Worm (Caenorhabditis elegans) whole organism, L1 larva: Measurements from ENCODE around the gene flp-4.
A peak's percentile ranks its signal among the peaks of the same experiment; 100 is the strongest.

ENCODE experiments used
- Y116A8C.19 ChIP-seq: sonication (generic microtip); optimal IDR thresholded peaks from 2 replicates; lab custom pipeline; 2016; ENCODE audit warnings: missing compliant biosample characterization, missing genetic modification characterization, borderline replicate concordance
- aha-1 ChIP-seq: fragments of 150-350 bp; optimal IDR thresholded peaks from 2 replicates; lab custom pipeline; 2014; ENCODE audit warnings: missing biosample characterization, missing genetic modification characterization
- ama-1 ChIP-seq: fragments of 150-350 bp; optimal IDR thresholded peaks from 2 replicates; lab custom pipeline; 2014
- blmp-1 ChIP-seq: fragments of 150-350 bp; optimal IDR thresholded peaks from 2 replicates; lab custom pipeline; 2014; ENCODE audit warnings: missing biosample characterization, missing genetic modification characterization
- ceh-82 ChIP-seq, 3 experiments: fragments of 150-350 bp in 1 of 3; sonication (generic microtip) in 2 of 3; optimal IDR thresholded peaks; 2 replicates each; lab custom pipeline; 2014 to 2017; ENCODE audit warnings: missing biosample characterization in 3 of 3, missing genetic modification characterization in 3 of 3
- ceh-90 ChIP-seq: sonication (generic microtip); optimal IDR thresholded peaks from 2 replicates; lab custom pipeline; 2016; ENCODE audit warnings: missing genetic modification characterization, missing compliant biosample characterization
- dpl-1 ChIP-seq, 3 experiments: fragments of 150-350 bp in 2 of 3; sonication (generic microtip) in 1 of 3; optimal IDR thresholded peaks; 2 replicates each; lab custom pipeline; 2014 to 2017; ENCODE audit warnings: missing biosample characterization in 3 of 3, missing genetic modification characterization in 3 of 3, missing genetic modification reagents in 3 of 3
- dsc-1 ChIP-seq: sonication (generic microtip); optimal IDR thresholded peaks from 2 replicates; lab custom pipeline; 2016; ENCODE audit warnings: mild to moderate bottlenecking, missing genetic modification characterization, missing compliant biosample characterization
- efl-1 ChIP-seq, 4 experiments: fragments of 150-350 bp; optimal IDR thresholded peaks in 3 of 4; peaks in 1 of 4; 1 replicate in 1 of 4; 2 replicates in 3 of 4; lab custom pipeline; 2014; ENCODE audit warnings: missing biosample characterization in 2 of 4, missing genetic modification characterization in 2 of 4, missing genetic modification reagents in 2 of 4
- egl-27 ChIP-seq, 2 experiments: fragments of 150-350 bp in 1 of 2; sonication (generic microtip); optimal IDR thresholded peaks; 3 replicates each; lab custom pipeline; 2017 to 2018; ENCODE audit warnings: missing biosample characterization in 2 of 2, missing genetic modification characterization in 2 of 2, missing genetic modification reagents in 2 of 2
- elt-3 ChIP-seq, 6 experiments: fragments of 150-350 bp in 1 of 6; sonication (generic microtip); optimal IDR thresholded peaks; 2 replicates each; lab custom pipeline; 2017 to 2018; ENCODE audit warnings: missing biosample characterization in 6 of 6, missing genetic modification characterization in 6 of 6, inconsistent platforms in 1 of 6
- ets-5 ChIP-seq: fragments of 200-800 bp; sonication (Bioruptor generic); IDR thresholded peaks from 2 replicates; pipeline ENCODE4 v1.3.6; 2022; ENCODE audit warnings: missing genetic modification characterization, missing compliant biosample characterization
- fkh-8 ChIP-seq: sonication (generic microtip); optimal IDR thresholded peaks from 2 replicates; lab custom pipeline; 2016; ENCODE audit warnings: mild to moderate bottlenecking, missing genetic modification characterization, missing compliant biosample characterization
- hlh-17 ChIP-seq: fragments of 200-800 bp; sonication (Bioruptor generic); optimal IDR thresholded peaks from 2 replicates; lab custom pipeline; 2018; ENCODE audit warnings: missing genetic modification characterization, mild to moderate bottlenecking, missing compliant biosample characterization, moderate library complexity, borderline replicate concordance
- hlh-4 ChIP-seq: sonication (generic microtip); optimal IDR thresholded peaks from 2 replicates; lab custom pipeline; 2016; ENCODE audit warnings: mild to moderate bottlenecking, missing genetic modification characterization, missing compliant biosample characterization
- irx-1 ChIP-seq: sonication (generic microtip); optimal IDR thresholded peaks from 2 replicates; lab custom pipeline; 2016; ENCODE audit warnings: missing genetic modification characterization, missing compliant biosample characterization
- lin-13 ChIP-seq: fragments of 150-350 bp; optimal IDR thresholded peaks from 2 replicates; lab custom pipeline; 2014; ENCODE audit warnings: missing biosample characterization, missing genetic modification reagents, missing genetic modification characterization
- lin-14 ChIP-seq: fragments of 200-800 bp; sonication (Bioruptor generic); optimal IDR thresholded peaks from 2 replicates; lab custom pipeline; 2018; ENCODE audit warnings: mild to moderate bottlenecking, missing genetic modification characterization, moderate library complexity, missing compliant biosample characterization
- lin-35 ChIP-seq, 2 experiments: fragments of 150-350 bp; optimal IDR thresholded peaks; 2 replicates each; lab custom pipeline; 2014; ENCODE audit warnings: missing biosample characterization in 2 of 2, missing genetic modification characterization in 2 of 2, missing genetic modification reagents in 2 of 2
- lsy-2 ChIP-seq, 2 experiments: fragments of 150-350 bp; optimal IDR thresholded peaks; 2 replicates each; lab custom pipeline; 2014; ENCODE audit warnings: missing biosample characterization in 2 of 2, missing genetic modification characterization in 2 of 2
- mdl-1 ChIP-seq, 2 experiments: fragments of 150-350 bp; optimal IDR thresholded peaks; 2 replicates each; lab custom pipeline; 2014 to 2017; ENCODE audit warnings: missing biosample characterization in 2 of 2, missing genetic modification characterization in 2 of 2, inconsistent platforms in 1 of 2
- mef-2 ChIP-seq: fragments of 150-350 bp; optimal IDR thresholded peaks from 2 replicates; lab custom pipeline; 2014; ENCODE audit warnings: missing biosample characterization, missing genetic modification characterization
- nhr-11 ChIP-seq: fragments of 150-350 bp; optimal IDR thresholded peaks from 2 replicates; lab custom pipeline; 2014; ENCODE audit warnings: missing biosample characterization, missing genetic modification characterization
- nhr-19 ChIP-seq: fragments of 200-800 bp; sonication (Bioruptor generic); conservative IDR thresholded peaks from 2 replicates; pipeline ENCODE4 v1.3.6; 2022; ENCODE audit warnings: missing genetic modification characterization, missing compliant biosample characterization
- nhr-20 ChIP-seq: sonication (generic microtip); optimal IDR thresholded peaks from 2 replicates; lab custom pipeline; 2016; ENCODE audit warnings: mild to moderate bottlenecking, missing genetic modification characterization, missing compliant biosample characterization
- nhr-47 ChIP-seq: sonication (generic microtip); optimal IDR thresholded peaks from 2 replicates; lab custom pipeline; 2016; ENCODE audit warnings: mild to moderate bottlenecking, missing genetic modification characterization, moderate library complexity, missing compliant biosample characterization
- nhr-71 ChIP-seq: sonication (generic microtip); optimal IDR thresholded peaks from 2 replicates; lab custom pipeline; 2016; ENCODE audit warnings: mild to moderate bottlenecking, missing genetic modification characterization, moderate library complexity, missing compliant biosample characterization
- nhr-77 ChIP-seq: fragments of 150-350 bp; optimal IDR thresholded peaks from 2 replicates; lab custom pipeline; 2014; ENCODE audit warnings: missing biosample characterization, missing genetic modification characterization
- nhr-84 ChIP-seq: sonication (generic microtip); optimal IDR thresholded peaks from 2 replicates; lab custom pipeline; 2017; ENCODE audit warnings: missing biosample characterization, missing genetic modification characterization
- nhr-85 ChIP-seq: sonication (generic microtip); peaks from one replicate; lab custom pipeline; 2016; ENCODE audit warnings: missing genetic modification characterization, inconsistent platforms, missing compliant biosample characterization
- nhr-90 ChIP-seq: sonication (generic microtip); optimal IDR thresholded peaks from 2 replicates; lab custom pipeline; 2016; ENCODE audit warnings: mild to moderate bottlenecking, missing genetic modification characterization, missing compliant biosample characterization; ENCODE audit not compliant: poor library complexity
- pag-3 ChIP-seq: sonication (generic microtip); optimal IDR thresholded peaks from 2 replicates; lab custom pipeline; 2017; ENCODE audit warnings: missing genetic modification characterization, mild to moderate bottlenecking, missing compliant biosample characterization, antibody characterized with exemption, borderline replicate concordance; ENCODE audit not compliant: insufficient read depth
- pax-3 ChIP-seq: fragments of 200-800 bp; sonication (Bioruptor generic); optimal IDR thresholded peaks from 2 replicates; lab custom pipeline; 2018; ENCODE audit warnings: mild to moderate bottlenecking, missing genetic modification characterization, moderate library complexity, missing compliant biosample characterization
- skn-1 ChIP-seq: fragments of 150-350 bp; optimal IDR thresholded peaks from 2 replicates; lab custom pipeline; 2014; ENCODE audit warnings: missing biosample characterization, missing genetic modification characterization
- snu-23 ChIP-seq: sonication (generic microtip); optimal IDR thresholded peaks from 2 replicates; lab custom pipeline; 2016; ENCODE audit warnings: missing genetic modification characterization, missing compliant biosample characterization
- sox-4 ChIP-seq: sonication (generic microtip); optimal IDR thresholded peaks from 2 replicates; lab custom pipeline; 2016; ENCODE audit warnings: missing genetic modification characterization, missing compliant biosample characterization
- swsn-7 ChIP-seq: sonication (generic microtip); optimal IDR thresholded peaks from 2 replicates; lab custom pipeline; 2016; ENCODE audit warnings: missing genetic modification characterization, missing compliant biosample characterization
- tbx-2 ChIP-seq: sonication (generic microtip); optimal IDR thresholded peaks from 2 replicates; lab custom pipeline; 2016; ENCODE audit warnings: missing genetic modification characterization, missing compliant biosample characterization
- tlp-1 ChIP-seq: fragments of 150-350 bp; optimal IDR thresholded peaks from 2 replicates; lab custom pipeline; 2014; ENCODE audit warnings: missing biosample characterization, missing genetic modification characterization
- vab-15 ChIP-seq: sonication (generic microtip); optimal IDR thresholded peaks from 2 replicates; lab custom pipeline; 2017; ENCODE audit warnings: missing genotype, mild to moderate bottlenecking, missing genetic modification characterization, missing compliant biosample characterization
- zip-4 ChIP-seq: fragments of 200-800 bp; sonication (Bioruptor generic); optimal IDR thresholded peaks from 2 replicates; lab custom pipeline; 2018; ENCODE audit warnings: mild to moderate bottlenecking, missing genetic modification characterization, moderate library complexity, missing compliant biosample characterization

Gene flp-4

ce11 chrII:10014384-10014783 is 34.3 kb upstream of the flp-4 start:
- no peak for TF ChIP-seq ets-5 (GFP tag; lab: Robert Waterston, UW)
- no peak for TF ChIP-seq efl-1 (optimal IDR thresholded peaks at IDR 0.05; lab: Kevin White, UChicago)
- peak in 1 of 2 experiments; percentile 92 for TF ChIP-seq efl-1 (GFP tag; optimal IDR thresholded peaks at IDR 0.05 in 1 of 2; lab: Kevin White, UChicago)

- TF ChIP-seq nhr-85 (no peak), lsy-2 (tag; optimal IDR thresholded peaks at IDR 0.05; lab: Kevin White, UChicago) (peak in 1 of 2 experiments; percentile 19), pag-3 (peak; percentile 74), hlh-17 (GFP tag; lab: Kevin White, UChicago) (no peak), pax-3 (tag; lab: Kevin White, UChicago) (peak; percentile 11), nhr-19 (GFP tag; lab: Robert Waterston, UW) (peak; percentile 7), efl-1 (optimal IDR thresholded peaks at IDR 0.05; lab: Kevin White, UChicago) (no peak), efl-1 (GFP tag; optimal IDR thresholded peaks at IDR 0.05 in 1 of 2; lab: Kevin White, UChicago) (peak in 1 of 2 experiments; percentile 84), lin-14 (GFP tag; lab: Kevin White, UChicago) (peak; percentile 74), ceh-90 (tag; lab: Kevin White, UChicago) (no peak), hlh-4 (tag; lab: Kevin White, UChicago) (no peak), ets-5 (GFP tag; lab: Robert Waterston, UW) (no peak), nhr-47 (tag; lab: Kevin White, UChicago) (peak; percentile 22), lin-13 (no peak), nhr-90 (tag; lab: Kevin White, UChicago) (no peak), tlp-1 (no peak), elt-3 (tag; optimal IDR thresholded peaks at IDR 0.05; lab: Kevin White, UChicago) (peak in 1 of 6 experiments; percentile 18), ceh-82 (tag; optimal IDR thresholded peaks at IDR 0.05; lab: Kevin White, UChicago) (peak in 1 of 3 experiments; percentile 3), lin-35 (GFP tag; optimal IDR thresholded peaks at IDR 0.05; lab: Kevin White, UChicago) (peak in 1 of 2 experiments; percentile 8), irx-1 (no peak), tbx-2 (tag; lab: Kevin White, UChicago) (peak; percentile 28), mdl-1 (tag; optimal IDR thresholded peaks at IDR 0.05; lab: Kevin White, UChicago) (peak in 1 of 2 experiments; percentile 45), swsn-7 (tag; lab: Kevin White, UChicago) (peak; percentile 28), vab-15 (no peak), egl-27 (tag; optimal IDR thresholded peaks at IDR 0.05; lab: Kevin White, UChicago) (no peak), mef-2 (tag; lab: Kevin White, UChicago) (no peak), fkh-8 (tag; lab: Kevin White, UChicago) (peak; percentile 83), nhr-71 (tag; lab: Kevin White, UChicago) (peak; percentile 45), nhr-20 (tag; lab: Kevin White, UChicago) (peak; percentile 44), nhr-77 (tag; lab: Kevin White, UChicago) (no peak)
Measured at ce11 chrII:10016013-10016412, 32.7 kb upstream of the flp-4 start, which contains the start of gene lec-2. lec-2 (minus strand) TSS chrII:10016183.

ce11 chrII:10017528-10017927 is 31.1 kb upstream of the flp-4 start:
- TF ChIP-seq hlh-17 (GFP tag; lab: Kevin White, UChicago) (no peak), dsc-1 (peak; percentile 13), ceh-82 (tag; optimal IDR thresholded peaks at IDR 0.05; lab: Kevin White, UChicago) (no peak), Y116A8C.19 (tag; lab: Kevin White, UChicago) (no peak), nhr-84 (no peak), aha-1 (no peak), lin-35 (GFP tag; optimal IDR thresholded peaks at IDR 0.05; lab: Kevin White, UChicago) (peak in 1 of 2 experiments; percentile 39), blmp-1 (tag; lab: Kevin White, UChicago) (peak; percentile 59)

- no peak for TF ChIP-seq sox-4 (tag; lab: Kevin White, UChicago)
- TF ChIP-seq dpl-1 (GFP tag; optimal IDR thresholded peaks at IDR 0.05; lab: Kevin White, UChicago): no peak
- peak; percentile 41 for TF ChIP-seq lin-14 (GFP tag; lab: Kevin White, UChicago)
- TF ChIP-seq ama-1 (lab: Kevin White, UChicago): peak; percentile 0
- peak; percentile 49 for TF ChIP-seq nhr-71 (tag; lab: Kevin White, UChicago)
- peak in 1 of 2 experiments; percentile 66 for TF ChIP-seq lsy-2 (tag; optimal IDR thresholded peaks at IDR 0.05; lab: Kevin White, UChicago)
- no peak for TF ChIP-seq pag-3
- TF ChIP-seq mdl-1 (tag; optimal IDR thresholded peaks at IDR 0.05; lab: Kevin White, UChicago): peak in 1 of 2 experiments; percentile 60
- TF ChIP-seq snu-23 (GFP tag; lab: Kevin White, UChicago): peak; percentile 43
- TF ChIP-seq elt-3 (tag; optimal IDR thresholded peaks at IDR 0.05; lab: Kevin White, UChicago): peak in 2 of 6 experiments; percentile 52 to 60
- TF ChIP-seq blmp-1 (tag; lab: Kevin White, UChicago): peak; percentile 56
- peak; percentile 77 for TF ChIP-seq nhr-85
- TF ChIP-seq zip-4 (GFP tag; lab: Kevin White, UChicago): no peak
- TF ChIP-seq skn-1 (tag; lab: Kevin White, UChicago): peak; percentile 29
- TF ChIP-seq tbx-2 (tag; lab: Kevin White, UChicago): peak; percentile 45
- peak; percentile 64 for TF ChIP-seq nhr-20 (tag; lab: Kevin White, UChicago)
- TF ChIP-seq nhr-11 (tag; lab: Kevin White, UChicago): no peak
- TF ChIP-seq efl-1 (optimal IDR thresholded peaks at IDR 0.05; lab: Kevin White, UChicago): no peak
- TF ChIP-seq efl-1 (GFP tag; optimal IDR thresholded peaks at IDR 0.05 in 1 of 2; lab: Kevin White, UChicago): peak in 1 of 2 experiments; percentile 86
- TF ChIP-seq lin-35 (GFP tag; optimal IDR thresholded peaks at IDR 0.05; lab: Kevin White, UChicago): peak in 1 of 2 experiments; percentile 70
- TF ChIP-seq, all 84 proteins: peak for 14
Measured at ce11 chrII:10019669-10020068, 29.0 kb upstream of the flp-4 start.
